Fruit fly (Drosophila melanogaster) whole organism, embryonic: ENCODE data around the gene CG12947.

Experiments used
- CG11085 ChIP-seq: fragments of 200-800 bp; sonication (Bioruptor generic); IDR thresholded peaks from 2 replicates; pipeline ENCODE4 v1.3.6; 2022; ENCODE audit warnings: missing biosample characterization, missing genetic modification characterization
- CG12391 ChIP-seq: fragments of 200-800 bp; sonication (Bioruptor generic); optimal IDR thresholded peaks from 3 replicates; lab custom pipeline; 2018; ENCODE audit warnings: missing biosample characterization, mild to moderate bottlenecking, missing genetic modification characterization, moderate library complexity
- CG8478 ChIP-seq: fragments of >200 bp; optimal IDR thresholded peaks from 2 replicates; lab custom pipeline; 2018
- Dll ChIP-seq: fragments of 200-800 bp; sonication (Bioruptor generic); IDR thresholded peaks from 4 replicates; pipeline ENCODE4 v1.3.6; 2022; ENCODE audit warnings: missing biosample characterization, missing genetic modification characterization; ENCODE audit not compliant: partially characterized antibody
- MESR4 ChIP-seq: fragments of 200-800 bp; sonication (Bioruptor generic); optimal IDR thresholded peaks from 2 replicates; lab custom pipeline; 2018; ENCODE audit warnings: missing biosample characterization, mild to moderate bottlenecking, missing genetic modification characterization, moderate library complexity
- Tbp ChIP-seq: fragments of >200 bp; optimal IDR thresholded peaks from 2 replicates; lab custom pipeline; 2018; ENCODE audit warnings: missing biosample characterization, missing genetic modification characterization
- sqz ChIP-seq: fragments of 200-800 bp; sonication (Bioruptor generic); optimal IDR thresholded peaks from 3 replicates; lab custom pipeline; 2018; ENCODE audit warnings: missing biosample characterization, mild to moderate bottlenecking, missing genetic modification characterization

- no peak for TF ChIP-seq CG11085
- TF ChIP-seq CG8478 (lab: Kevin White, UChicago) = no peak
- no peak for TF ChIP-seq MESR4
- TF ChIP-seq Tbp (GFP tag; lab: Kevin White, UChicago) = no peak
- TF ChIP-seq Dll = no peak
- no peak for TF ChIP-seq sqz
- TF ChIP-seq CG12391 (tag; lab: Kevin White, UChicago) = no peak
Observed at dm6 chr3R:9746267-9746666, 33.6 kb upstream of the CG12947 start, which contains the start of gene CG34409.
